Worm (Caenorhabditis elegans) whole organism, L4 larva: ENCODE measurements around the gene aat-2.

ENCODE experiments used
- D1046.2 ChIP-seq: fragments of 200-800 bp; sonication (Bioruptor generic); IDR thresholded peaks from 2 replicates; pipeline ENCODE4 v1.3.6; 2022; ENCODE audit warnings: missing genetic modification characterization, missing compliant biosample characterization
- F37D6.2 ChIP-seq: sonication (generic microtip); optimal IDR thresholded peaks from 2 replicates; lab custom pipeline; 2016; ENCODE audit warnings: mild to moderate bottlenecking, missing genetic modification characterization, missing compliant biosample characterization
- T20F7.1 ChIP-seq: fragments of 200-800 bp; sonication (Bioruptor generic); optimal IDR thresholded peaks from 2 replicates; lab custom pipeline; 2018; ENCODE audit warnings: mild to moderate bottlenecking, missing genetic modification characterization, missing compliant biosample characterization
- ZK546.5 ChIP-seq, 2 experiments: sonication (generic microtip); optimal IDR thresholded peaks; 2 replicates each; lab custom pipeline; 2017; ENCODE audit warnings: missing biosample characterization in 2 of 2, missing genetic modification characterization in 2 of 2
- aha-1 ChIP-seq: fragments of 150-350 bp; peaks from one replicate; lab custom pipeline; 2014; ENCODE audit warnings: missing biosample characterization, missing genetic modification characterization
- aly-2 ChIP-seq: sonication (generic microtip); optimal IDR thresholded peaks from 2 replicates; lab custom pipeline; 2018; ENCODE audit warnings: missing biosample characterization, missing genetic modification characterization
- ama-1 ChIP-seq: fragments of 150-350 bp; optimal IDR thresholded peaks from 2 replicates; lab custom pipeline; 2014; ENCODE audit warnings: inconsistent platforms, mixed read lengths
- ceh-20 ChIP-seq: fragments of 200-800 bp; sonication (Bioruptor generic); IDR thresholded peaks from 2 replicates; pipeline ENCODE4 v1.3.6; 2022; ENCODE audit warnings: missing genetic modification reagents, missing genetic modification characterization, missing compliant biosample characterization
- ceh-28 ChIP-seq: fragments of 150-350 bp; optimal IDR thresholded peaks from 2 replicates; lab custom pipeline; 2014; ENCODE audit warnings: missing biosample characterization, missing genetic modification reagents, missing genetic modification characterization
- ceh-62 ChIP-seq: sonication (generic microtip); optimal IDR thresholded peaks from 2 replicates; lab custom pipeline; 2017; ENCODE audit warnings: missing biosample characterization, missing genetic modification characterization
- cey-2 ChIP-seq: sonication (generic microtip); optimal IDR thresholded peaks from 3 replicates; lab custom pipeline; 2017; ENCODE audit warnings: missing genetic modification characterization, mild to moderate bottlenecking, missing compliant biosample characterization, antibody characterized with exemption, borderline replicate concordance; ENCODE audit not compliant: insufficient read depth
- ctbp-1 ChIP-seq: fragments of 200-800 bp; sonication (Bioruptor generic); IDR thresholded peaks from 2 replicates; pipeline ENCODE4 v1.3.6; 2022; ENCODE audit warnings: missing genetic modification reagents, missing genetic modification characterization, missing compliant biosample characterization
- daf-16 ChIP-seq, 3 experiments: sonication (generic microtip); optimal IDR thresholded peaks; 2 replicates each; lab custom pipeline; 2016 to 2017; ENCODE audit warnings: missing genetic modification characterization in 3 of 3, missing genetic modification reagents in 3 of 3, mild to moderate bottlenecking in 2 of 3, missing compliant biosample characterization in 2 of 3, missing biosample characterization in 1 of 3, moderate library complexity in 1 of 3
- dmd-6 ChIP-seq: fragments of 200-800 bp; sonication (Bioruptor generic); IDR thresholded peaks from 2 replicates; pipeline ENCODE4 v1.3.6; 2022; ENCODE audit warnings: missing genetic modification reagents, missing genetic modification characterization, missing compliant biosample characterization
- dpl-1 ChIP-seq: fragments of 150-350 bp; optimal IDR thresholded peaks from 2 replicates; lab custom pipeline; 2014; ENCODE audit warnings: missing biosample characterization, missing genetic modification reagents, missing genetic modification characterization
- duxl-1 ChIP-seq: sonication (generic microtip); optimal IDR thresholded peaks from 2 replicates; lab custom pipeline; 2016; ENCODE audit warnings: mild to moderate bottlenecking, missing genetic modification characterization, moderate library complexity, missing compliant biosample characterization; ENCODE audit not compliant: poor library complexity
- dve-1 ChIP-seq: sonication (generic microtip); optimal IDR thresholded peaks from 2 replicates; lab custom pipeline; 2017; ENCODE audit warnings: antibody characterized with exemption, mild to moderate bottlenecking, missing genetic modification characterization, missing compliant biosample characterization; ENCODE audit not compliant: insufficient read depth
- egl-27 ChIP-seq: sonication (generic microtip); optimal IDR thresholded peaks from 3 replicates; lab custom pipeline; 2017; ENCODE audit warnings: missing biosample characterization, missing genetic modification reagents, missing genetic modification characterization
- fkh-10 ChIP-seq: fragments of 150-350 bp; optimal IDR thresholded peaks from 2 replicates; lab custom pipeline; 2014; ENCODE audit warnings: missing biosample characterization, missing genetic modification reagents, missing genetic modification characterization
- fos-1 ChIP-seq: fragments of 150-350 bp; optimal IDR thresholded peaks from 2 replicates; lab custom pipeline; 2014; ENCODE audit warnings: missing biosample characterization, missing genetic modification characterization
- hlh-11 ChIP-seq: fragments of 200-800 bp; sonication (Bioruptor generic); optimal IDR thresholded peaks from 2 replicates; lab custom pipeline; 2018; ENCODE audit warnings: mild to moderate bottlenecking, missing genetic modification characterization, missing compliant biosample characterization
- hlh-30 ChIP-seq: sonication (generic microtip); optimal IDR thresholded peaks from 2 replicates; lab custom pipeline; 2017; ENCODE audit warnings: antibody characterized with exemption, mild to moderate bottlenecking, missing genetic modification characterization, missing compliant biosample characterization; ENCODE audit not compliant: insufficient read depth
- hmg-1.1 ChIP-seq: fragments of 200-800 bp; sonication (Bioruptor generic); IDR thresholded peaks from 2 replicates; pipeline ENCODE4 v1.3.6; 2022; ENCODE audit warnings: missing genetic modification reagents, missing genetic modification characterization, missing compliant biosample characterization
- lin-13 ChIP-seq: fragments of 150-350 bp; optimal IDR thresholded peaks from 2 replicates; lab custom pipeline; 2014; ENCODE audit warnings: missing biosample characterization, missing genetic modification reagents, missing genetic modification characterization
- lin-38 ChIP-seq: fragments of 200-800 bp; sonication (Bioruptor generic); IDR thresholded peaks from 2 replicates; pipeline ENCODE4 v1.3.6; 2022; ENCODE audit warnings: missing genetic modification reagents, missing genetic modification characterization, missing compliant biosample characterization
- lsy-2 ChIP-seq, 2 experiments: fragments of 150-350 bp in 1 of 2; sonication (generic microtip) in 1 of 2; optimal IDR thresholded peaks; 2 replicates each; lab custom pipeline; 2014 to 2017; ENCODE audit warnings: missing biosample characterization in 2 of 2, missing genetic modification characterization in 2 of 2
- madf-5 ChIP-seq, 2 experiments: fragments of 200-800 bp; sonication (Bioruptor generic); IDR thresholded peaks; 2 replicates each; pipeline ENCODE4 v1.3.6; 2022; ENCODE audit warnings: missing compliant biosample characterization in 2 of 2, missing genetic modification characterization in 2 of 2
- madf-9 ChIP-seq: fragments of 200-800 bp; sonication (Bioruptor generic); conservative IDR thresholded peaks from 2 replicates; pipeline ENCODE4 v1.3.6; 2022; ENCODE audit warnings: missing genetic modification reagents, missing genetic modification characterization, missing compliant biosample characterization
- mdl-1 ChIP-seq, 2 experiments: fragments of 150-350 bp in 1 of 2; sonication (generic microtip) in 1 of 2; optimal IDR thresholded peaks; 2 replicates each; lab custom pipeline; 2014 to 2017; ENCODE audit warnings: missing biosample characterization in 2 of 2, missing genetic modification characterization in 2 of 2
- mdt-29 ChIP-seq: fragments of 200-800 bp; sonication (Bioruptor generic); IDR thresholded peaks from 2 replicates; pipeline ENCODE4 v1.3.6; 2022; ENCODE audit warnings: missing genetic modification reagents, missing genetic modification characterization, missing compliant biosample characterization
- mep-1 ChIP-seq: fragments of 150-350 bp; sonication (generic microtip); optimal IDR thresholded peaks from 3 replicates; lab custom pipeline; 2014; ENCODE audit warnings: missing biosample characterization, missing genetic modification characterization
- mes-2 ChIP-seq: sonication (generic microtip); optimal IDR thresholded peaks from 2 replicates; lab custom pipeline; 2016; ENCODE audit warnings: missing genotype, mild to moderate bottlenecking, missing genetic modification characterization, missing compliant biosample characterization; ENCODE audit not compliant: poor library complexity, severe bottlenecking
- mxl-3 ChIP-seq: fragments of 200-800 bp; sonication (Bioruptor generic); optimal IDR thresholded peaks from 2 replicates; lab custom pipeline; 2018; ENCODE audit warnings: mild to moderate bottlenecking, missing genetic modification characterization, missing compliant biosample characterization
- nhr-10 ChIP-seq: fragments of 150-350 bp; optimal IDR thresholded peaks from 2 replicates; lab custom pipeline; 2014; ENCODE audit warnings: missing biosample characterization, missing genetic modification characterization
- nhr-11 ChIP-seq: fragments of 150-350 bp; optimal IDR thresholded peaks from 2 replicates; lab custom pipeline; 2014; ENCODE audit warnings: missing biosample characterization, missing genetic modification characterization
- nhr-28 ChIP-seq: fragments of 150-350 bp; optimal IDR thresholded peaks from 2 replicates; lab custom pipeline; 2014; ENCODE audit warnings: missing biosample characterization, missing genetic modification characterization
- nhr-48 ChIP-seq: sonication (generic microtip); optimal IDR thresholded peaks from 2 replicates; lab custom pipeline; 2016; ENCODE audit warnings: mild to moderate bottlenecking, missing genetic modification characterization, missing compliant biosample characterization
- nhr-6 ChIP-seq: fragments of 150-350 bp; optimal IDR thresholded peaks from 2 replicates; lab custom pipeline; 2014; ENCODE audit warnings: missing biosample characterization, missing genetic modification characterization
- nhr-77 ChIP-seq: fragments of 150-350 bp; optimal IDR thresholded peaks from 2 replicates; lab custom pipeline; 2014; ENCODE audit warnings: missing biosample characterization, missing genetic modification characterization
- pha-4 ChIP-seq, 2 experiments: fragments of 150-350 bp in 1 of 2; fragments of 200-800 bp in 1 of 2; sonication (Bioruptor generic) in 1 of 2; IDR thresholded peaks in 1 of 2; optimal IDR thresholded peaks in 1 of 2; 2 replicates each; pipeline versions ENCODE4 v1.3.6 to Lab custom; 2014 to 2022; ENCODE audit warnings: missing genetic modification characterization in 2 of 2, missing genetic modification reagents in 2 of 2, missing biosample characterization in 1 of 2, missing compliant biosample characterization in 1 of 2
- pqm-1 ChIP-seq: sonication (generic microtip); optimal IDR thresholded peaks from 2 replicates; lab custom pipeline; 2017; ENCODE audit warnings: missing biosample characterization, missing genetic modification characterization
- rbr-2 ChIP-seq: sonication (generic microtip); optimal IDR thresholded peaks from 2 replicates; lab custom pipeline; 2016; ENCODE audit warnings: missing genotype, missing genetic modification characterization, missing compliant biosample characterization
- sdz-12 ChIP-seq: fragments of 200-800 bp; sonication (Bioruptor generic); optimal IDR thresholded peaks from 2 replicates; lab custom pipeline; 2018; ENCODE audit warnings: mild to moderate bottlenecking, missing genetic modification characterization, missing compliant biosample characterization
- spr-3 ChIP-seq: fragments of 200-800 bp; sonication (Bioruptor generic); optimal IDR thresholded peaks from 2 replicates; lab custom pipeline; 2018; ENCODE audit warnings: mild to moderate bottlenecking, missing genetic modification characterization, missing compliant biosample characterization
- unc-39 ChIP-seq: sonication (generic microtip); optimal IDR thresholded peaks from 2 replicates; lab custom pipeline; 2017; ENCODE audit warnings: missing biosample characterization, missing genetic modification characterization
- unc-62 ChIP-seq, 3 experiments: fragments of 150-350 bp in 1 of 3; sonication (generic microtip); optimal IDR thresholded peaks in 2 of 3; peaks in 1 of 3; 1 replicate in 1 of 3; 2 replicates in 2 of 3; lab custom pipeline; 2014 to 2017; ENCODE audit warnings: missing biosample characterization in 3 of 3, missing genetic modification characterization in 3 of 3, missing genetic modification reagents in 3 of 3, missing genotype in 1 of 3
- zag-1 ChIP-seq: fragments of 150-350 bp; optimal IDR thresholded peaks from 2 replicates; lab custom pipeline; 2014; ENCODE audit warnings: missing biosample characterization, missing genetic modification characterization
- zip-2 ChIP-seq: fragments of 150-350 bp; optimal IDR thresholded peaks from 2 replicates; lab custom pipeline; 2014; ENCODE audit warnings: missing biosample characterization, missing genetic modification characterization

aat-2 gene

ce11 chrV:9243171-9243996 is 2.8 kb downstream of the aat-2 start, which contains the start of gene glo-4:
Gene glo-4 (minus strand): TSS chrV:9243221.
- TF ChIP-seq mep-1 (tag; lab: Kevin White, UChicago) (peak; percentile 85), zip-2 (no peak), dmd-6 (GFP tag; lab: Robert Waterston, UW) (peak; percentile 49), unc-62 (GFP tag; optimal IDR thresholded peaks at IDR 0.05 in 1 of 2; lab: Kevin White, UChicago) (peak in 1 of 2 experiments; percentile 93), unc-62 (tag; optimal IDR thresholded peaks at IDR 0.05; lab: Kevin White, UChicago) (no peak), ceh-28 (tag; lab: Kevin White, UChicago) (no peak), ceh-62 (tag; lab: Kevin White, UChicago) (no peak), mxl-3 (GFP tag; lab: Kevin White, UChicago) (no peak), aha-1 (peak; percentile 69), egl-27 (tag; lab: Kevin White, UChicago) (no peak), ctbp-1 (0 out of 2 replicates have a peak, but pooled peaks have one; percentile 50), hmg-1.1 (peak; percentile 45; the same call in 1 of the 2 replicates), madf-5 (GFP tag; IDR thresholded peaks at IDR 0.05; lab: Robert Waterston, UW) (no peak), aly-2 (tag; lab: Kevin White, UChicago) (no peak), mdt-29 (GFP tag; lab: Robert Waterston, UW) (no peak), nhr-10 (tag; lab: Kevin White, UChicago) (no peak), nhr-77 (tag; lab: Kevin White, UChicago) (peak; percentile 23), ama-1 (no peak), pha-4 (GFP tag; IDR thresholded peaks at IDR 0.05; lab: Robert Waterston, UW) (no peak), pha-4 (tag; optimal IDR thresholded peaks at IDR 0.05; lab: Kevin White, UChicago) (no peak), T20F7.1 (GFP tag; lab: Kevin White, UChicago) (peak; percentile 70), duxl-1 (tag; lab: Kevin White, UChicago) (peak; percentile 15), unc-39 (tag; lab: Kevin White, UChicago) (no peak), zag-1 (tag; lab: Kevin White, UChicago) (no peak), nhr-11 (peak; percentile 40), hlh-11 (tag; lab: Kevin White, UChicago) (peak; percentile 78), fos-1 (tag; lab: Kevin White, UChicago) (no peak), nhr-48 (tag; lab: Kevin White, UChicago) (peak; percentile 52), nhr-6 (tag; lab: Kevin White, UChicago) (peak; percentile 6), mdl-1 (tag; optimal IDR thresholded peaks at IDR 0.05; lab: Kevin White, UChicago) (no peak), cey-2 (tag; lab: Kevin White, UChicago) (no peak), lsy-2 (tag; optimal IDR thresholded peaks at IDR 0.05; lab: Kevin White, UChicago) (peak; percentile 51 to 87), lin-13 (no peak), madf-9 (GFP tag; lab: Robert Waterston, UW) (no peak), spr-3 (no peak), fkh-10 (peak; percentile 96), rbr-2 (tag; lab: Kevin White, UChicago) (peak; percentile 77), lin-38 (GFP tag; lab: Robert Waterston, UW) (no peak), pqm-1 (tag; lab: Kevin White, UChicago) (peak; percentile 66), ZK546.5 (tag; optimal IDR thresholded peaks at IDR 0.05; lab: Kevin White, UChicago) (no peak), D1046.2 (GFP tag; lab: Robert Waterston, UW) (no peak), dpl-1 (GFP tag; lab: Kevin White, UChicago) (peak; percentile 80), nhr-28 (tag; lab: Kevin White, UChicago) (peak; percentile 56), mes-2 (tag; lab: Kevin White, UChicago) (peak; percentile 81), hlh-30 (peak; percentile 55), F37D6.2 (peak; percentile 55), ceh-20 (GFP tag; lab: Robert Waterston, UW) (no peak), dve-1 (tag; lab: Kevin White, UChicago) (peak; percentile 76), daf-16 (GFP tag; optimal IDR thresholded peaks at IDR 0.05; lab: Kevin White, UChicago) (no peak), daf-16 (tag; optimal IDR thresholded peaks at IDR 0.05; lab: Kevin White, UChicago) (peak; percentile 1), sdz-12 (GFP tag; lab: Kevin White, UChicago) (no peak)
